Fruit fly (Drosophila melanogaster) whole organism, adult: ENCODE data around the gene CG3587.

ENCODE experiments used
- CG11617 ChIP-seq: fragments of 200-800 bp; sonication (Bioruptor generic); optimal IDR thresholded peaks from 2 replicates; lab custom pipeline; 2017; ENCODE audit warnings: mild to moderate bottlenecking, missing biosample characterization, missing genetic modification reagents, missing genetic modification characterization
- CG12768 ChIP-seq: fragments of 200-800 bp; sonication (Bioruptor generic); optimal IDR thresholded peaks from 2 replicates; lab custom pipeline; 2017; ENCODE audit warnings: missing biosample characterization, missing genetic modification characterization, mild to moderate bottlenecking, moderate library complexity, missing genetic modification reagents
- CG14711 ChIP-seq: fragments of 200-800 bp; sonication (Bioruptor generic); optimal IDR thresholded peaks from 2 replicates; lab custom pipeline; 2018; ENCODE audit warnings: missing biosample characterization, mild to moderate bottlenecking, missing genetic modification characterization, moderate library complexity
- Clk ChIP-seq: fragments of 200-800 bp; sonication (Bioruptor generic); optimal IDR thresholded peaks from 2 replicates; lab custom pipeline; 2017; ENCODE audit warnings: missing biosample characterization, missing genetic modification characterization
- Hr96 ChIP-seq: fragments of 200-800 bp; sonication (Bioruptor generic); optimal IDR thresholded peaks from 2 replicates; lab custom pipeline; 2016; ENCODE audit warnings: missing biosample characterization, missing genetic modification characterization
- bab1 ChIP-seq: fragments of 200-800 bp; sonication (Bioruptor generic); optimal IDR thresholded peaks from 3 replicates; lab custom pipeline; 2019; ENCODE audit warnings: missing biosample characterization, mild to moderate bottlenecking, missing genetic modification characterization, moderate library complexity
- kay ChIP-seq: fragments of 200-800 bp; sonication (Bioruptor generic); peaks from one replicate; lab custom pipeline; 2016; ENCODE audit warnings: missing biosample characterization, missing genetic modification characterization, borderline replicate concordance
- ovo ChIP-seq: fragments of 200-800 bp; sonication (Bioruptor generic); optimal IDR thresholded peaks from 2 replicates; lab custom pipeline; 2016; ENCODE audit warnings: missing biosample characterization, missing genetic modification characterization
- tj ChIP-seq: fragments of 200-800 bp; sonication (Bioruptor generic); optimal IDR thresholded peaks from 3 replicates; lab custom pipeline; 2017; ENCODE audit warnings: missing biosample characterization, mild to moderate bottlenecking, missing genetic modification characterization, moderate library complexity
- toe ChIP-seq: fragments of 200-800 bp; sonication (Bioruptor generic); optimal IDR thresholded peaks from 2 replicates; lab custom pipeline; 2016; ENCODE audit warnings: missing biosample characterization, missing genetic modification characterization

DNA sequence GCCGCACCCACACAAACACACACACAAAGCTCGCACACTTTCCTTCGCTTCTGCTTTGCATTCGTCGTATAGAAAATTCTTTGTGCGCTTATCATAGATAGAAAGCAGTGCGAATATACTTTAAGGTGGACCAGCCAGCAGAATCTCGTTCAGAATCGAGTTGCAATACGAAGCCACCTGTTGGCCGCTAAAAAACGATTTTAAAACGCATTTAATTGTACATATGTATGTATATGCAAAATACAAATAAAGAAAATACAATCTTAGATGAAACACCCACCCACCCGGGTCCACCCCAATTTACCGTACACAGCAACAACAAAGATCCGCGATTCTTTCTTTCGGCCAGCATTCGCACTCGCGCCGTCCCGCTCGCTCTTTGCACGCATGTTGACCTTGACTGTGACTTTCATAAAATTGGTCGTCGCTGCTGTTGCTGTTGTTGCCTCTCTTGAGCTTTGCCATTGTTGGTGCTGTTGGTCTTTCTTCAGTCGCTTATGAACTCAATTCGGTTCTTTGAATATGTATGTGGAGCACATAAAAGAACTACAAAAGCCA is 8.5 kb downstream of the CG3587 start:
- no peak for TF ChIP-seq Hr96
- TF ChIP-seq Clk: no peak
- no peak for TF ChIP-seq ovo
- TF ChIP-seq CG14711: peak; percentile 77
- TF ChIP-seq bab1 (GFP tag; lab: Kevin White, UChicago): peak; percentile 89
- no peak for TF ChIP-seq toe (GFP tag; lab: Kevin White, UChicago)
- TF ChIP-seq tj (GFP tag; lab: Kevin White, UChicago): peak; percentile 39
- no peak for TF ChIP-seq CG12768 (GFP tag; lab: Kevin White, UChicago)
- TF ChIP-seq CG11617 (GFP tag; lab: Kevin White, UChicago): peak; percentile 26
- no peak for TF ChIP-seq kay (GFP tag; lab: Kevin White, UChicago)
